Worm (Caenorhabditis elegans): Measurements from ENCODE around the gene tsp-8.
A peak's percentile ranks its signal among the peaks of the same experiment; 100 is the strongest.

tsp-8 gene

ce11 chrX:14746948-14747347, 17.6 kb upstream of the tsp-8 start, which contains the start of gene C05G5.2 (continued):
- TF ChIP-seq lin-15B (tag; optimal IDR thresholded peaks at IDR 0.05) (peak; percentile 50), nhr-19 (GFP tag; conservative IDR thresholded peaks at IDR 0.05) (peak; percentile 74), mep-1 (tag; optimal IDR thresholded peaks at IDR 0.05) (peak; percentile 95), unc-30 (tag; optimal IDR thresholded peaks at IDR 0.05) (no peak), skn-1 (tag; optimal IDR thresholded peaks at IDR 0.05) (peak; percentile 95), lin-14 (GFP tag; optimal IDR thresholded peaks at IDR 0.05) (peak; percentile 98), swsn-7 (tag; optimal IDR thresholded peaks at IDR 0.05) (peak; percentile 89), nhr-28 (tag; optimal IDR thresholded peaks at IDR 0.05) (no peak), ceh-88 (GFP tag; IDR thresholded peaks at IDR 0.05) (no peak; the same call in 1 of the 2 replicates), efl-3 (GFP tag; optimal IDR thresholded peaks at IDR 0.05) (no peak), ceh-90 (tag; optimal IDR thresholded peaks at IDR 0.05) (no peak), ceh-82 (tag; optimal IDR thresholded peaks at IDR 0.05) (peak; percentile 77 to 94 (median 78)), lin-35 (GFP tag; optimal IDR thresholded peaks at IDR 0.05) (peak; percentile 71 to 87), sptf-1 (tag; optimal IDR thresholded peaks at IDR 0.05) (no peak), isw-1 (GFP tag; IDR thresholded peaks at IDR 0.05) (peak; percentile 63), aha-1 (tag; optimal IDR thresholded peaks at IDR 0.05) (peak; percentile 3), tlp-1 (tag; optimal IDR thresholded peaks at IDR 0.05) (no peak), grh-1 (GFP tag; IDR thresholded peaks at IDR 0.05) (peak; percentile 54; the same call in 1 of the 2 replicates), hlh-4 (tag; optimal IDR thresholded peaks at IDR 0.05) (no peak), irx-1 (tag; optimal IDR thresholded peaks at IDR 0.05) (peak; percentile 57), C34B4.2 (tag; optimal IDR thresholded peaks at IDR 0.05) (no peak), nhr-20 (tag; optimal IDR thresholded peaks at IDR 0.05) (peak; percentile 92), tbx-2 (tag; optimal IDR thresholded peaks at IDR 0.05) (peak; percentile 84), lir-3 (tag; optimal IDR thresholded peaks at IDR 0.05; ENCODE audit: poor library complexity) (peak; percentile 71), ceh-63 (GFP tag; optimal IDR thresholded peaks at IDR 0.05) (no peak), fkh-10 (GFP tag; optimal IDR thresholded peaks at IDR 0.05) (peak; percentile 66), sup-37 (GFP tag; optimal IDR thresholded peaks at IDR 0.05) (no peak), C04F5.9 (tag; optimal IDR thresholded peaks at IDR 0.05) (peak; percentile 33), efl-1 (optimal IDR thresholded peaks at IDR 0.05) (peak; percentile 65 to 78), efl-1 (GFP tag; optimal IDR thresholded peaks at IDR 0.05 in 1 of 2) (peak; percentile 56 to 96), xbp-1 (tag; optimal IDR thresholded peaks at IDR 0.05) (peak; percentile 82), nhr-77 (tag; optimal IDR thresholded peaks at IDR 0.05) (peak; percentile 70), rnt-1 (tag; optimal IDR thresholded peaks at IDR 0.05) (peak; percentile 84), ama-1 (optimal IDR thresholded peaks at IDR 0.05) (no peak), ztf-4 (tag; optimal IDR thresholded peaks at IDR 0.05) (peak; percentile 14), snpc-4 (tag; optimal IDR thresholded peaks at IDR 0.05) (peak; percentile 88), fos-1 (tag; optimal IDR thresholded peaks at IDR 0.05) (peak; percentile 36), zag-1 (tag; optimal IDR thresholded peaks at IDR 0.05) (no peak), aly-2 (tag; optimal IDR thresholded peaks at IDR 0.05) (no peak), pag-3 (tag; optimal IDR thresholded peaks at IDR 0.05; ENCODE audit: borderline replicate concordance, insufficient read depth) (peak; percentile 42), C16A3.4 (tag; optimal IDR thresholded peaks at IDR 0.05) (peak; percentile 95), Y116A8C.19 (tag; optimal IDR thresholded peaks at IDR 0.05; ENCODE audit: borderline replicate concordance) (no peak), egl-27 (tag; optimal IDR thresholded peaks at IDR 0.05) (no peak), nhr-12 (tag; optimal IDR thresholded peaks at IDR 0.05) (no peak)

- TF ChIP-seq C34B4.2 (tag; optimal IDR thresholded peaks at IDR 0.05): no peak
- peak; percentile 44 for TF ChIP-seq blmp-1 (tag; optimal IDR thresholded peaks at IDR 0.05)
- TF ChIP-seq lin-14 (GFP tag; optimal IDR thresholded peaks at IDR 0.05): no peak
These were observed 15.9 kb upstream of the tsp-8 start for ce11 chrX:14745218-14745617.
